Worm (Caenorhabditis elegans) whole organism, early embryonic: ENCODE results near the gene best-13.

Source experiments
- aly-1 ChIP-seq: sonication (generic microtip); optimal IDR thresholded peaks from 2 replicates; lab custom pipeline; 2016; ENCODE audit warnings: missing genetic modification characterization, missing compliant biosample characterization
- ama-1 ChIP-seq: fragments of 150-350 bp; optimal IDR thresholded peaks from 2 replicates; lab custom pipeline; 2014
- ceh-13 ChIP-seq: fragments of 200-800 bp; sonication (Bioruptor generic); optimal IDR thresholded peaks from 2 replicates; lab custom pipeline; 2018; ENCODE audit warnings: mild to moderate bottlenecking, missing genetic modification characterization, missing compliant biosample characterization
- ceh-36 ChIP-seq: sonication (generic microtip); optimal IDR thresholded peaks from 2 replicates; lab custom pipeline; 2016; ENCODE audit warnings: missing genetic modification characterization, inconsistent platforms, missing compliant biosample characterization
- ets-7 ChIP-seq: sonication (generic microtip); optimal IDR thresholded peaks from 2 replicates; lab custom pipeline; 2016; ENCODE audit warnings: missing genotype, missing genetic modification characterization, missing compliant biosample characterization
- flt-1 ChIP-seq: fragments of 200-800 bp; sonication (Bioruptor generic); IDR thresholded peaks from 2 replicates; pipeline ENCODE4 v1.3.6; 2022; ENCODE audit warnings: missing genetic modification characterization, missing compliant biosample characterization
- hmbx-1 ChIP-seq: sonication (generic microtip); optimal IDR thresholded peaks from 2 replicates; lab custom pipeline; 2016; ENCODE audit warnings: mild to moderate bottlenecking, missing genetic modification characterization, missing compliant biosample characterization
- tbx-11 ChIP-seq: fragments of 200-800 bp; sonication (Bioruptor generic); IDR thresholded peaks from 2 replicates; pipeline ENCODE4 v1.3.6; 2022; ENCODE audit warnings: missing genetic modification characterization, missing compliant biosample characterization

DNA sequence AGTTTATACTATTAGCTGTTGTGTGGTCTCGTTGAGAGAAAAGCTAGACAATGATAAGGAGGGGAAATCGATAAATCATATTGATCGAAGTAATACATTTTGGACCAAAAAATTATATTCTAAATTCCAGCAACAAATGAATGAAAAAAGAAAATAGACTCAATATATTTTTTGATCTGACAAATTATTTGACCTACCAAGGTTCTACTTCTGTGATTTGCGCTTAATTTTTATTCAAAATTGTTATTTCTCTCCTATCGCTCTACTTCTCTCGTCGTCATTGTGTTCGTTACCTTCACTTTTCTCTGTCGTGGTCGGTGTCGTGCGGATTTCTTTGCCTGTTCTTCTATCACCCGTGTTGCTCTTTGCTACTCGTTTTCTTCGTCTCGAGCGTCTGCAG is 44.7 kb upstream of the best-13 start:
- no peak for TF ChIP-seq ceh-36 (tag; lab: Kevin White, UChicago)
- TF ChIP-seq flt-1, result no peak
- no peak for TF ChIP-seq ets-7 (tag; lab: Kevin White, UChicago)
- TF ChIP-seq ama-1 (lab: Kevin White, UChicago), result no peak
- TF ChIP-seq hmbx-1 (tag; lab: Kevin White, UChicago), result no peak
- no peak for TF ChIP-seq tbx-11 (GFP tag; lab: Robert Waterston, UW)
- TF ChIP-seq ceh-13 (GFP tag; lab: Kevin White, UChicago), result no peak
- no peak for TF ChIP-seq aly-1 (tag; lab: Kevin White, UChicago)
